Worm (Caenorhabditis elegans): Measurements from ENCODE around the gene F40G12.6.

ce11 chrV:14273019-14273418 is at the start of gene F40G12.6:
- TF ChIP-seq tbx-37 (GFP tag; conservative IDR thresholded peaks at IDR 0.05) (no peak), aly-1 (tag; optimal IDR thresholded peaks at IDR 0.05) (no peak), F13C5.2 (tag; optimal IDR thresholded peaks at IDR 0.05) (no peak), tra-4 (tag; optimal IDR thresholded peaks at IDR 0.05) (no peak), ama-1 (optimal IDR thresholded peaks at IDR 0.05) (no peak), ceh-13 (GFP tag; optimal IDR thresholded peaks at IDR 0.05) (no peak), tbx-11 (GFP tag; IDR thresholded peaks at IDR 0.05) (no peak), flt-1 (GFP tag; IDR thresholded peaks at IDR 0.05) (no peak), ets-7 (tag; optimal IDR thresholded peaks at IDR 0.05) (no peak), hnd-1 (tag; optimal IDR thresholded peaks at IDR 0.05) (no peak)
